Fruit fly (Drosophila melanogaster): ENCODE results near the gene CG43799.

CG43799 gene

dm6 chr2L:7194351-7195037, 33.0 kb upstream of the CG43799 start, which contains the start of gene CG4497 (continued):
- peak; percentile 45 to 80 for TF ChIP-seq ss (GFP tag; optimal IDR thresholded peaks at IDR 0.05)
- no peak for TF ChIP-seq CG16779 (tag; optimal IDR thresholded peaks at IDR 0.05)
- TF ChIP-seq topi (GFP tag; optimal IDR thresholded peaks at IDR 0.05) = peak; percentile 91
- peak; percentile 93 for TF ChIP-seq OdsH (GFP tag; optimal IDR thresholded peaks at IDR 0.05)
- peak; percentile 89 for TF ChIP-seq CG3919 (GFP tag; optimal IDR thresholded peaks at IDR 0.05)
- TF ChIP-seq CG31627 (GFP tag; optimal IDR thresholded peaks at IDR 0.05) = peak; percentile 95
- TF ChIP-seq spab (GFP tag; optimal IDR thresholded peaks at IDR 0.05) = peak; percentile 30
- TF ChIP-seq fkh (GFP tag; optimal IDR thresholded peaks at IDR 0.05) = peak; percentile 36
- TF ChIP-seq CG7368 (GFP tag; optimal IDR thresholded peaks at IDR 0.05) = peak; percentile 76
- peak; percentile 87 for TF ChIP-seq CG32006 (GFP tag; optimal IDR thresholded peaks at IDR 0.05)
- TF ChIP-seq Hr39 (GFP tag; optimal IDR thresholded peaks at IDR 0.05) = peak; percentile 95
- TF ChIP-seq Sox14 (GFP tag; optimal IDR thresholded peaks at IDR 0.05) = peak; percentile 92
- TF ChIP-seq CG3032 (tag; optimal IDR thresholded peaks at IDR 0.05) = peak; percentile 85
- peak; percentile 67 for TF ChIP-seq CG8632 (GFP tag; optimal IDR thresholded peaks at IDR 0.05)
- TF ChIP-seq Eip75B (GFP tag; optimal IDR thresholded peaks at IDR 0.05) = peak; percentile 86
- TF ChIP-seq CG34406 (GFP tag; optimal IDR thresholded peaks at IDR 0.05) = peak; percentile 82
- TF ChIP-seq CG6163 (GFP tag; IDR thresholded peaks at IDR 0.05) = peak; percentile 84
- TF ChIP-seq CG6276 (GFP tag; optimal IDR thresholded peaks at IDR 0.05) = peak; percentile 27
- peak; percentile 85 for TF ChIP-seq CG11294 (GFP tag; IDR thresholded peaks at IDR 0.05)

dm6 chr2L:7198618-7199017, 28.9 kb upstream of the CG43799 start:
- TF ChIP-seq CG1621 (tag; optimal IDR thresholded peaks at IDR 0.05) (no peak), svp (GFP tag) (no peak), fd85E (GFP tag; optimal IDR thresholded peaks at IDR 0.05) (no peak), CG3032 (tag; optimal IDR thresholded peaks at IDR 0.05) (no peak), CG10669 (GFP tag; optimal IDR thresholded peaks at IDR 0.05) (no peak), net (GFP tag; optimal IDR thresholded peaks at IDR 0.05) (no peak), Eip75B (GFP tag; optimal IDR thresholded peaks at IDR 0.05) (no peak), spab (GFP tag; optimal IDR thresholded peaks at IDR 0.05) (no peak), Ets96B (tag; optimal IDR thresholded peaks at IDR 0.05) (no peak), vri (GFP tag; optimal IDR thresholded peaks at IDR 0.05) (peak; percentile 39), pdm3 (GFP tag; optimal IDR thresholded peaks at IDR 0.05) (no peak), fkh (GFP tag; optimal IDR thresholded peaks at IDR 0.05) (no peak), acj6 (GFP tag; optimal IDR thresholded peaks at IDR 0.05) (peak; percentile 23), CG16779 (tag; optimal IDR thresholded peaks at IDR 0.05) (no peak), OdsH (GFP tag; optimal IDR thresholded peaks at IDR 0.05) (no peak), CG11902 (GFP tag; optimal IDR thresholded peaks at IDR 0.05) (no peak), CG32006 (GFP tag; optimal IDR thresholded peaks at IDR 0.05) (peak; percentile 17), Sox102F (GFP tag; optimal IDR thresholded peaks at IDR 0.05) (peak; percentile 13), CG9139 (GFP tag; optimal IDR thresholded peaks at IDR 0.05) (no peak), Eip93F (GFP tag; optimal IDR thresholded peaks at IDR 0.05) (peak; percentile 9), dac (GFP tag; optimal IDR thresholded peaks at IDR 0.05) (no peak), salr (GFP tag; optimal IDR thresholded peaks at IDR 0.05) (no peak), lz (GFP tag; optimal IDR thresholded peaks at IDR 0.05) (peak; percentile 5), Blimp-1 (GFP tag; optimal IDR thresholded peaks at IDR 0.05) (no peak), CG7368 (GFP tag; optimal IDR thresholded peaks at IDR 0.05) (no peak), fd59A (GFP tag; optimal IDR thresholded peaks at IDR 0.05) (no peak), CG11294 (GFP tag; IDR thresholded peaks at IDR 0.05) (no peak), achi (GFP tag; optimal IDR thresholded peaks at IDR 0.05) (no peak), Hr39 (GFP tag; optimal IDR thresholded peaks at IDR 0.05) (no peak), CG15336 (GFP tag; IDR thresholded peaks at IDR 0.05) (peak; percentile 33; the same call in 1 of the 2 replicates), CG3919 (GFP tag; optimal IDR thresholded peaks at IDR 0.05) (no peak), Hr38 (GFP tag; optimal IDR thresholded peaks at IDR 0.05) (no peak), CG8632 (GFP tag; optimal IDR thresholded peaks at IDR 0.05) (no peak), CG8119 (GFP tag; IDR thresholded peaks at IDR 0.05) (0 out of 3 replicates have a peak, but pooled peaks have one; percentile 22), ss (GFP tag; optimal IDR thresholded peaks at IDR 0.05) (no peak), Sox15 (GFP tag; optimal IDR thresholded peaks at IDR 0.05) (no peak), CG31627 (GFP tag; optimal IDR thresholded peaks at IDR 0.05) (no peak), Sox14 (GFP tag; optimal IDR thresholded peaks at IDR 0.05) (no peak), CG6792 (GFP tag; optimal IDR thresholded peaks at IDR 0.05) (no peak), Lpt (GFP tag; optimal IDR thresholded peaks at IDR 0.05) (no peak), Gug (GFP tag; IDR thresholded peaks at IDR 0.05) (no peak), CG34406 (GFP tag; optimal IDR thresholded peaks at IDR 0.05) (no peak), CG6854 (GFP tag; optimal IDR thresholded peaks at IDR 0.05) (no peak), CG6163 (GFP tag; IDR thresholded peaks at IDR 0.05) (0 out of 3 replicates have a peak, but pooled peaks have one; percentile 34)
